Fruit fly (Drosophila melanogaster) whole organism, embryonic: ENCODE measurements around the gene cnc.
A peak's percentile ranks its signal among the peaks of the same experiment; 100 is the strongest.

Source experiments
- Antp ChIP-seq: fragments of 200-800 bp; sonication (Bioruptor generic); optimal IDR thresholded peaks from 3 replicates; lab custom pipeline; 2016; ENCODE audit warnings: missing biosample characterization, missing genetic modification characterization
- Bteb2 ChIP-seq: fragments of 200-800 bp; sonication (Bioruptor generic); optimal IDR thresholded peaks from 2 replicates; lab custom pipeline; 2016; ENCODE audit warnings: missing biosample characterization, missing genetic modification characterization
- CG10147 ChIP-seq: fragments of 200-800 bp; sonication (Bioruptor generic); optimal IDR thresholded peaks from 2 replicates; lab custom pipeline; 2019; ENCODE audit warnings: missing biosample characterization, mild to moderate bottlenecking, missing genetic modification characterization, moderate library complexity
- CG10321 ChIP-seq: fragments of 200-800 bp; sonication (Bioruptor generic); IDR thresholded peaks from 2 replicates; pipeline ENCODE4 v1.3.6; 2022; ENCODE audit warnings: missing biosample characterization, missing genetic modification characterization
- CG10431 ChIP-seq: fragments of 200-800 bp; sonication (Bioruptor generic); optimal IDR thresholded peaks from 3 replicates; lab custom pipeline; 2018; ENCODE audit warnings: missing biosample characterization, mild to moderate bottlenecking, missing genetic modification characterization
- CG11723 ChIP-seq: fragments of 200-800 bp; sonication (Bioruptor generic); optimal IDR thresholded peaks from 2 replicates; lab custom pipeline; 2017; ENCODE audit warnings: missing biosample characterization, mild to moderate bottlenecking, missing genetic modification characterization
- CG1233 ChIP-seq: fragments of 200-800 bp; sonication (Bioruptor generic); optimal IDR thresholded peaks from 4 replicates; lab custom pipeline; 2018; ENCODE audit warnings: missing biosample characterization, mild to moderate bottlenecking, missing genetic modification characterization
- CG12744 ChIP-seq: fragments of 200-800 bp; sonication (Bioruptor generic); optimal IDR thresholded peaks from 2 replicates; lab custom pipeline; 2016; ENCODE audit warnings: missing biosample characterization, missing genetic modification characterization
- CG13296 ChIP-seq: fragments of 200-800 bp; sonication (Bioruptor generic); optimal IDR thresholded peaks from 3 replicates; lab custom pipeline; 2018; ENCODE audit warnings: missing biosample characterization, mild to moderate bottlenecking, missing genetic modification characterization
- CG13894 ChIP-seq: fragments of 200-800 bp; sonication (Bioruptor generic); optimal IDR thresholded peaks from 3 replicates; lab custom pipeline; 2018; ENCODE audit warnings: missing biosample characterization, mild to moderate bottlenecking, missing genetic modification characterization, moderate library complexity
- CG15514 ChIP-seq: fragments of 200-800 bp; sonication (Bioruptor generic); optimal IDR thresholded peaks from 3 replicates; lab custom pipeline; 2017; ENCODE audit warnings: missing biosample characterization, missing genetic modification characterization, mild to moderate bottlenecking, moderate library complexity, missing genetic modification reagents
- CG16813 ChIP-seq: fragments of 200-800 bp; sonication (Bioruptor generic); IDR thresholded peaks from 3 replicates; pipeline ENCODE4 v1.3.6; 2022; ENCODE audit warnings: missing biosample characterization, missing genetic modification characterization; ENCODE audit not compliant: partially characterized antibody
- CG17328 ChIP-seq: fragments of 200-800 bp; sonication (Bioruptor generic); IDR thresholded peaks from 2 replicates; pipeline ENCODE4 v1.3.6; 2022; ENCODE audit warnings: missing biosample characterization, missing genetic modification characterization
- CG18764 ChIP-seq: fragments of 200-800 bp; sonication (Bioruptor generic); optimal IDR thresholded peaks from 3 replicates; lab custom pipeline; 2016; ENCODE audit warnings: missing biosample characterization, missing genetic modification characterization
- CG30020 ChIP-seq: fragments of 200-800 bp; optimal IDR thresholded peaks from 2 replicates; lab custom pipeline; 2019; ENCODE audit warnings: missing biosample characterization, mild to moderate bottlenecking, missing genetic modification characterization, moderate library complexity
- CG31224 ChIP-seq: fragments of 200-800 bp; sonication (Bioruptor generic); IDR thresholded peaks from 2 replicates; pipeline ENCODE4 v1.3.6; 2022; ENCODE audit warnings: missing biosample characterization, missing genetic modification characterization
- CG32772 ChIP-seq: fragments of 200-800 bp; sonication (Bioruptor generic); IDR thresholded peaks from 2 replicates; pipeline ENCODE4 v1.3.6; 2022; ENCODE audit warnings: missing biosample characterization, missing genetic modification characterization
- CG3281 ChIP-seq: fragments of 200-800 bp; sonication (Bioruptor generic); optimal IDR thresholded peaks from 3 replicates; lab custom pipeline; 2017; ENCODE audit warnings: missing biosample characterization, mild to moderate bottlenecking, missing genetic modification characterization
- CG42726 ChIP-seq: fragments of 200-800 bp; sonication (Bioruptor generic); IDR thresholded peaks from 2 replicates; pipeline ENCODE4 v1.3.6; 2022; ENCODE audit warnings: missing biosample characterization, missing genetic modification characterization; ENCODE audit not compliant: partially characterized antibody
- CG5180 ChIP-seq: fragments of 200-800 bp; sonication (Bioruptor generic); optimal IDR thresholded peaks from 3 replicates; lab custom pipeline; 2017; ENCODE audit warnings: missing biosample characterization, missing genetic modification characterization, mild to moderate bottlenecking, moderate library complexity, missing genetic modification reagents
- CG6765 ChIP-seq: fragments of 200-800 bp; sonication (Bioruptor generic); optimal IDR thresholded peaks from 3 replicates; lab custom pipeline; 2017; ENCODE audit warnings: missing biosample characterization, mild to moderate bottlenecking, missing genetic modification characterization
- CG6813 ChIP-seq: fragments of 200-800 bp; sonication (Bioruptor generic); optimal IDR thresholded peaks from 2 replicates; lab custom pipeline; 2017; ENCODE audit warnings: missing biosample characterization, missing genetic modification characterization, mild to moderate bottlenecking, moderate library complexity, missing genetic modification reagents
- CG7556 ChIP-seq: fragments of 200-800 bp; sonication (Bioruptor generic); optimal IDR thresholded peaks from 2 replicates; lab custom pipeline; 2017; ENCODE audit warnings: missing biosample characterization, mild to moderate bottlenecking, missing genetic modification characterization
- CG7786 ChIP-seq: fragments of 200-800 bp; sonication (Bioruptor generic); optimal IDR thresholded peaks from 2 replicates; lab custom pipeline; 2016; ENCODE audit warnings: missing biosample characterization, missing genetic modification characterization
- CG8478 ChIP-seq: fragments of >200 bp; optimal IDR thresholded peaks from 2 replicates; lab custom pipeline; 2018
- CG9609 ChIP-seq: fragments of 200-800 bp; sonication (Bioruptor generic); optimal IDR thresholded peaks from 3 replicates; lab custom pipeline; 2016; ENCODE audit warnings: missing biosample characterization, missing genetic modification characterization
- CG9817 ChIP-seq: fragments of 200-800 bp; sonication (Bioruptor generic); optimal IDR thresholded peaks from 2 replicates; lab custom pipeline; 2018; ENCODE audit warnings: missing biosample characterization, mild to moderate bottlenecking, missing genetic modification characterization, moderate library complexity
- Camta ChIP-seq: fragments of 200-800 bp; sonication (Bioruptor generic); optimal IDR thresholded peaks from 2 replicates; lab custom pipeline; 2016; ENCODE audit warnings: missing biosample characterization, missing genetic modification characterization
- CoRest ChIP-seq: fragments of 200-800 bp; sonication (Bioruptor generic); optimal IDR thresholded peaks from 3 replicates; lab custom pipeline; 2018; ENCODE audit warnings: missing biosample characterization, mild to moderate bottlenecking, missing genetic modification characterization, moderate library complexity
- Drgx ChIP-seq: fragments of 200-800 bp; sonication (Bioruptor generic); IDR thresholded peaks from 2 replicates; pipeline ENCODE4 v1.3.6; 2022; ENCODE audit warnings: missing biosample characterization, missing genetic modification characterization
- Elba2 ChIP-seq: fragments of 200-800 bp; sonication (Bioruptor generic); optimal IDR thresholded peaks from 3 replicates; lab custom pipeline; 2016; ENCODE audit warnings: missing biosample characterization, missing genetic modification characterization
- Gsc ChIP-seq: fragments of 200-800 bp; sonication (Bioruptor generic); IDR thresholded peaks from 2 replicates; pipeline ENCODE4 v1.3.6; 2022; ENCODE audit warnings: missing biosample characterization, missing genetic modification characterization
- H15 ChIP-seq: fragments of 200-800 bp; sonication (Bioruptor generic); IDR thresholded peaks from 3 replicates; pipeline ENCODE4 v1.3.6; 2022; ENCODE audit warnings: missing biosample characterization, missing genetic modification characterization
- H2.0 ChIP-seq: fragments of 200-800 bp; sonication (Bioruptor generic); IDR thresholded peaks from 2 replicates; pipeline ENCODE4 v1.3.6; 2022; ENCODE audit warnings: missing biosample characterization, missing genetic modification characterization
- HLH54F ChIP-seq: fragments of 200-800 bp; sonication (Bioruptor generic); optimal IDR thresholded peaks from 3 replicates; lab custom pipeline; 2016; ENCODE audit warnings: missing biosample characterization, missing genetic modification characterization
- Meics ChIP-seq: fragments of 200-800 bp; sonication (Bioruptor generic); optimal IDR thresholded peaks from 2 replicates; lab custom pipeline; 2017; ENCODE audit warnings: missing biosample characterization, mild to moderate bottlenecking, missing genetic modification characterization
- Rfx ChIP-seq: fragments of 200-800 bp; sonication (Bioruptor generic); IDR thresholded peaks from 2 replicates; pipeline ENCODE4 v1.3.6; 2022; ENCODE audit warnings: missing biosample characterization, missing genetic modification characterization
- Sox100B ChIP-seq: fragments of 200-800 bp; sonication (Bioruptor generic); optimal IDR thresholded peaks from 3 replicates; lab custom pipeline; 2018; ENCODE audit warnings: missing biosample characterization, mild to moderate bottlenecking, missing genetic modification characterization
- ash1 ChIP-seq: fragments of 200-800 bp; sonication (Bioruptor generic); optimal IDR thresholded peaks from 2 replicates; lab custom pipeline; 2018; ENCODE audit warnings: missing biosample characterization, mild to moderate bottlenecking, missing genetic modification characterization
- cad ChIP-seq: fragments of >200 bp; optimal IDR thresholded peaks from 2 replicates; lab custom pipeline; 2017; ENCODE audit warnings: missing biosample characterization, missing genetic modification characterization
- dpn ChIP-seq, 2 experiments: fragments of 200-800 bp; sonication (Bioruptor generic); optimal IDR thresholded peaks; 3 replicates each; lab custom pipeline; 2016; ENCODE audit warnings: missing biosample characterization in 2 of 2, missing genetic modification characterization in 2 of 2
- ewg ChIP-seq: fragments of 200-800 bp; sonication (Bioruptor generic); optimal IDR thresholded peaks from 3 replicates; lab custom pipeline; 2017; ENCODE audit warnings: mild to moderate bottlenecking, missing biosample characterization, missing genetic modification reagents, missing genetic modification characterization
- gro ChIP-seq: fragments of 200-800 bp; sonication (Bioruptor generic); optimal IDR thresholded peaks from 2 replicates; lab custom pipeline; 2016; ENCODE audit warnings: missing biosample characterization, missing genetic modification characterization
- h ChIP-seq: fragments of >200 bp; optimal IDR thresholded peaks from 2 replicates; lab custom pipeline; 2017
- klu ChIP-seq: fragments of 200-800 bp; sonication (Bioruptor generic); IDR thresholded peaks from 2 replicates; pipeline ENCODE4 v1.3.6; 2022; ENCODE audit warnings: missing biosample characterization, missing genetic modification characterization
- knrl ChIP-seq: fragments of 200-800 bp; sonication (Bioruptor generic); IDR thresholded peaks from 3 replicates; pipeline ENCODE4 v1.3.6; 2022; ENCODE audit warnings: missing biosample characterization, missing genetic modification characterization; ENCODE audit not compliant: partially characterized antibody
- nau ChIP-seq: fragments of 200-800 bp; sonication (Bioruptor generic); optimal IDR thresholded peaks from 3 replicates; lab custom pipeline; 2017; ENCODE audit warnings: missing biosample characterization, mild to moderate bottlenecking, missing genetic modification characterization, missing genetic modification reagents
- sna ChIP-seq: fragments of 200-800 bp; sonication (Bioruptor generic); IDR thresholded peaks from 2 replicates; pipeline ENCODE4 v1.3.6; 2022; ENCODE audit warnings: missing biosample characterization, missing genetic modification characterization; ENCODE audit not compliant: partially characterized antibody
- sr ChIP-seq: fragments of 200-800 bp; sonication (Bioruptor generic); IDR thresholded peaks from 3 replicates; pipeline ENCODE4 v1.3.6; 2022; ENCODE audit warnings: missing biosample characterization, missing genetic modification characterization
- tx ChIP-seq: fragments of 200-800 bp; sonication (Bioruptor generic); optimal IDR thresholded peaks from 2 replicates; lab custom pipeline; 2016; ENCODE audit warnings: missing biosample characterization, missing genetic modification characterization
- z ChIP-seq: fragments of 200-800 bp; sonication (Bioruptor generic); IDR thresholded peaks from 3 replicates; pipeline ENCODE4 v1.3.6; 2022; ENCODE audit warnings: missing biosample characterization, missing genetic modification characterization
- zfh2 ChIP-seq: fragments of 200-800 bp; sonication (Bioruptor generic); optimal IDR thresholded peaks from 2 replicates; lab custom pipeline; 2016; ENCODE audit warnings: missing biosample characterization, missing genetic modification characterization

The cnc gene

dm6 chr3R:23225266-23225665 is 1.2 kb downstream of the cnc start (continued):
- TF ChIP-seq tx (GFP tag; lab: Kevin White, UChicago) (peak; percentile 19), sna (GFP tag; lab: Robert Waterston, UW) (no peak), ash1 (GFP tag; lab: Kevin White, UChicago) (peak; percentile 30), CG15514 (GFP tag; lab: Kevin White, UChicago) (peak; percentile 55), HLH54F (GFP tag; lab: Kevin White, UChicago) (peak; percentile 25), CoRest (peak; percentile 33), Drgx (GFP tag; lab: Robert Waterston, UW) (0 out of 2 replicates have a peak, but pooled peaks have one; percentile 17), h (no peak), CG32772 (GFP tag; lab: Robert Waterston, UW) (no peak), CG42726 (GFP tag; lab: Robert Waterston, UW) (no peak), Camta (no peak), Gsc (no peak), knrl (GFP tag; lab: Robert Waterston, UW) (no peak), CG10147 (GFP tag; lab: Kevin White, UChicago) (peak; percentile 25), CG8478 (no peak), dpn (GFP tag; optimal IDR thresholded peaks at IDR 0.05; lab: Kevin White, UChicago) (peak in 1 of 2 experiments; percentile 15), Bteb2 (GFP tag; lab: Kevin White, UChicago) (peak; percentile 33), CG9817 (tag; lab: Kevin White, UChicago) (no peak), CG6813 (GFP tag; lab: Kevin White, UChicago) (peak; percentile 63), CG17328 (GFP tag; lab: Robert Waterston, UW) (no peak), Rfx (GFP tag; lab: Robert Waterston, UW) (peak; percentile 65), z (GFP tag; lab: Robert Waterston, UW) (no peak), zfh2 (peak; percentile 28), H15 (GFP tag; lab: Robert Waterston, UW) (no peak), CG18764 (GFP tag; lab: Kevin White, UChicago) (peak; percentile 6), gro (GFP tag; lab: Kevin White, UChicago) (peak; percentile 15), cad (GFP tag; lab: Kevin White, UChicago) (no peak), Sox100B (GFP tag; lab: Kevin White, UChicago) (peak; percentile 35), CG30020 (no peak), CG11723 (GFP tag; lab: Kevin White, UChicago) (no peak), CG7556 (GFP tag; lab: Kevin White, UChicago) (peak; percentile 16), CG5180 (GFP tag; lab: Kevin White, UChicago) (no peak), CG13894 (tag; lab: Kevin White, UChicago) (peak; percentile 57), CG6765 (peak; percentile 49), CG13296 (peak; percentile 57), Meics (GFP tag; lab: Kevin White, UChicago) (peak; percentile 72), klu (GFP tag; lab: Robert Waterston, UW) (no peak), CG31224 (GFP tag; lab: Robert Waterston, UW) (0 out of 2 replicates have a peak, but pooled peaks have one; percentile 45), Elba2 (GFP tag; lab: Kevin White, UChicago) (no peak), ewg (GFP tag; lab: Kevin White, UChicago) (no peak), CG10431 (GFP tag; lab: Kevin White, UChicago) (no peak), CG7786 (peak; percentile 38), CG3281 (GFP tag; lab: Kevin White, UChicago) (peak; percentile 57), CG12744 (GFP tag; lab: Kevin White, UChicago) (peak; percentile 9), H2.0 (no peak), CG16813 (no peak), sr (GFP tag; lab: Robert Waterston, UW) (no peak), CG1233 (GFP tag; lab: Kevin White, UChicago) (peak; percentile 50), Antp (GFP tag; lab: Kevin White, UChicago) (peak; percentile 12), CG10321 (peak; percentile 21; the same call in 1 of the 2 replicates), CG9609 (GFP tag; lab: Kevin White, UChicago) (peak; percentile 23), nau (GFP tag; lab: Kevin White, UChicago) (peak; percentile 13)
